Fruit fly (Drosophila melanogaster): ENCODE results near the gene ppk13.

DNA sequence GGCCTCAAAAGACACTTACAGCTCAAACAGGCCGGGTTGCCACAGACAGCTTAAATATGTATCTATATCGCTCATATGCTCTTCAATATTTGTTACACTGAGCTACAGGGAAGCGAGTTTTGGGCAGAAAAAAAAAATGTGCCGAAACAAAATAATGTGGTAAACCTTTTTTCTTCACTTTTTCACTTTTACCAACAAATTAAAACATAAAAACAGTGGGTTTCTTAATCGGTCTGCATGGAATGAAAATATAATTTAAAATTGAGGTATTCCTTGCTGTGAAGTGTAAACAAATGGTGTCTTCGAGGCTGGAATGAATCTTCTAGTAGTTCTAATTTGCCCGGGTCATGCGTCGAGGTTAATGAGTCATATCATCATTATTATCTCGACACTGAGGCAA lies 49.8 kb downstream of the ppk13 start:
- no peak for TF ChIP-seq Pif1B (GFP tag; optimal IDR thresholded peaks at IDR 0.05)
- TF ChIP-seq CG4496 (GFP tag; IDR thresholded peaks at IDR 0.05): no peak

Measured in whole organism, pupa.